Worm (Caenorhabditis elegans) whole organism, L4/young adult: ENCODE measurements around the gene Y47D3A.14.

ENCODE experiments used
- W03F9.2 ChIP-seq: fragments of 150-350 bp; optimal IDR thresholded peaks from 2 replicates; lab custom pipeline; 2014; ENCODE audit warnings: missing biosample characterization, missing genetic modification characterization
- him-1 ChIP-seq: sonication (generic microtip); optimal IDR thresholded peaks from 2 replicates; lab custom pipeline; 2016; ENCODE audit warnings: missing genotype, missing genetic modification reagents, missing genetic modification characterization, missing compliant biosample characterization

ce11 chrIII:11278817-11279216, 42.1 kb upstream of the Y47D3A.14 start, which contains the start of gene Y47D3A.21:
- TF ChIP-seq W03F9.2 (tag; lab: Kevin White, UChicago) = no peak
- no peak for TF ChIP-seq him-1 (tag; lab: Kevin White, UChicago)
